Fruit fly (Drosophila melanogaster): ENCODE data around the gene Grip71.

The Grip71 gene

dm6 chr2L:18702721-18703488 is 5.7 kb upstream of the Grip71 start, which contains the start of the genes CG10376 and CG10343 (continued):
- TF ChIP-seq hb (GFP tag; IDR thresholded peaks at IDR 0.05; ENCODE audit: partially characterized antibody) (no peak), Dip2 (GFP tag; IDR thresholded peaks at IDR 0.05) (0 out of 2 replicates have a peak, but pooled peaks have one; percentile 28), CG6254 (GFP tag; optimal IDR thresholded peaks at IDR 0.05) (peak; percentile 50), CG17612 (GFP tag; IDR thresholded peaks at IDR 0.05) (0 out of 2 replicates have a peak, but pooled peaks have one; percentile 38), Dfd (GFP tag; optimal IDR thresholded peaks at IDR 0.05) (peak; percentile 21 to 90), wdn (GFP tag; IDR thresholded peaks at IDR 0.05) (peak; percentile 76), bbx (GFP tag; IDR thresholded peaks at IDR 0.05; ENCODE audit: partially characterized antibody) (peak; percentile 84), CG12219 (GFP tag; optimal IDR thresholded peaks at IDR 0.05) (peak; percentile 4), Awh (GFP tag; IDR thresholded peaks at IDR 0.05) (0 out of 2 replicates have a peak, but pooled peaks have one; percentile 22), sd (tag; optimal IDR thresholded peaks at IDR 0.05) (peak; percentile 90), sisA (GFP tag; IDR thresholded peaks at IDR 0.05) (peak; percentile 86), jumu (GFP tag; optimal IDR thresholded peaks at IDR 0.05) (peak; percentile 22), CG6813 (GFP tag; optimal IDR thresholded peaks at IDR 0.05) (peak; percentile 11), Ssrp (tag; optimal IDR thresholded peaks at IDR 0.05) (peak; percentile 95), CG15601 (tag; optimal IDR thresholded peaks at IDR 0.05) (peak; percentile 91), CG14441 (GFP tag; IDR thresholded peaks at IDR 0.05) (peak; percentile 82), pfk (GFP tag; optimal IDR thresholded peaks at IDR 0.05) (peak; percentile 27), CG30020 (tag; optimal IDR thresholded peaks at IDR 0.05) (peak; percentile 98), CG12744 (GFP tag; optimal IDR thresholded peaks at IDR 0.05) (no peak), CG30403 (GFP tag; optimal IDR thresholded peaks at IDR 0.05) (peak; percentile 94), br (optimal IDR thresholded peaks at IDR 0.05) (no peak), Trl (optimal IDR thresholded peaks at IDR 0.05) (no peak), Trl (GFP tag; optimal IDR thresholded peaks at IDR 0.05) (peak; percentile 48), fd102C (GFP tag; optimal IDR thresholded peaks at IDR 0.05) (peak; percentile 59), CG10654 (GFP tag; optimal IDR thresholded peaks at IDR 0.05) (peak; percentile 84), CG1024 (GFP tag; IDR thresholded peaks at IDR 0.05) (peak; percentile 83), CG11398 (GFP tag; optimal IDR thresholded peaks at IDR 0.05) (peak; percentile 11), her (GFP tag; optimal IDR thresholded peaks at IDR 0.05) (no peak), CG2875 (GFP tag; optimal IDR thresholded peaks at IDR 0.05) (peak; percentile 52), Sox100B (GFP tag; optimal IDR thresholded peaks at IDR 0.05) (peak; percentile 86), eve (GFP tag; optimal IDR thresholded peaks at IDR 0.05) (no peak), ttk (GFP tag; IDR thresholded peaks at IDR 0.05) (peak; percentile 84), Xbp1 (GFP tag; optimal IDR thresholded peaks at IDR 0.05) (peak; percentile 93), CG18619 (GFP tag; optimal IDR thresholded peaks at IDR 0.05) (peak; percentile 86), dpn (GFP tag; optimal IDR thresholded peaks at IDR 0.05) (peak; percentile 53 to 83), nau (GFP tag; optimal IDR thresholded peaks at IDR 0.05) (no peak), D (optimal IDR thresholded peaks at IDR 0.05) (no peak), D (GFP tag; optimal IDR thresholded peaks at IDR 0.05) (peak; percentile 83), zfh2 (GFP tag; optimal IDR thresholded peaks at IDR 0.05) (peak; percentile 66), CG17912 (GFP tag; optimal IDR thresholded peaks at IDR 0.05) (peak; percentile 64), NC2β (GFP tag; optimal IDR thresholded peaks at IDR 0.05) (peak; percentile 18), CG7271 (tag; optimal IDR thresholded peaks at IDR 0.05) (peak; percentile 66), wor (GFP tag; IDR thresholded peaks at IDR 0.05) (peak; percentile 83), CG32767 (GFP tag; IDR thresholded peaks at IDR 0.05) (peak; percentile 77; the same call in 1 of the 2 replicates), Fer2 (tag; optimal IDR thresholded peaks at IDR 0.05) (peak; percentile 88), disco-r (GFP tag; optimal IDR thresholded peaks at IDR 0.05) (no peak), lilli (GFP tag; optimal IDR thresholded peaks at IDR 0.05) (peak; percentile 80), bsh (GFP tag; optimal IDR thresholded peaks at IDR 0.05) (peak in 1 of 2 experiments; percentile 85), CG17328 (GFP tag; IDR thresholded peaks at IDR 0.05) (peak; percentile 72), CG12236 (GFP tag; optimal IDR thresholded peaks at IDR 0.05) (no peak)
